Fruit fly (Drosophila melanogaster): ENCODE results near the gene COX5A.
A peak's percentile ranks its signal among the peaks of the same experiment; 100 is the strongest.

Gene COX5A

DNA sequence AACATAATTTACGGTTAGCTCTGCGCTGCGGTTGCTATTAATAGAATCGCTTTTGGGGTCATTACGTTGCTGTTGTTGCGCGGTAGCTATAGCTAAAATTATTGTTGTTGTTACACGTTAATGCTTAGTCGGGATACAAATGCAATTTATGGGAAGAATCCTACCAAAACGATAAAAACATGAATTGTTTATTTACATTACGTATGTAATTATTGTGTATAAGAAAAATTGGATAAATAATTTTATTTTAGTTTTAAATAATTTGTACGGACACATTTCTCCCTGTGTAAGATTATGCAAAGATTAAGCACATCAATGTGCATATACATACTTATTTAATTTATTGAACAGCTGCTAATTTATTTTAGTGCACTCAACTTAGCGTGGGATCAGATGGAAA is 32.8 kb downstream of the COX5A start (continued):
- TF ChIP-seq Blimp-1 (GFP tag; optimal IDR thresholded peaks at IDR 0.05), result peak; percentile 87
- TF ChIP-seq tx (GFP tag; optimal IDR thresholded peaks at IDR 0.05), result no peak
- TF ChIP-seq Mes4 (GFP tag; optimal IDR thresholded peaks at IDR 0.05), result no peak
- TF ChIP-seq stc (GFP tag; IDR thresholded peaks at IDR 0.05), result peak; percentile 46; the same call in 1 of the 2 replicates
- TF ChIP-seq ftz-f1 (GFP tag; optimal IDR thresholded peaks at IDR 0.05), result no peak
- TF ChIP-seq stwl (tag; optimal IDR thresholded peaks at IDR 0.05), result no peak
- TF ChIP-seq D (optimal IDR thresholded peaks at IDR 0.05), result no peak
- TF ChIP-seq D (GFP tag; optimal IDR thresholded peaks at IDR 0.05), result peak; percentile 58
- no peak for TF ChIP-seq CG18011 (GFP tag; optimal IDR thresholded peaks at IDR 0.05)
- TF ChIP-seq fd102C (GFP tag; optimal IDR thresholded peaks at IDR 0.05), result no peak
- no peak for TF ChIP-seq Vsx1 (GFP tag; optimal IDR thresholded peaks at IDR 0.05)
- no peak for TF ChIP-seq Chrac-16 (GFP tag; optimal IDR thresholded peaks at IDR 0.05)
- TF ChIP-seq D19A (tag; optimal IDR thresholded peaks at IDR 0.05), result peak; percentile 75
- TF ChIP-seq CG9609 (GFP tag; optimal IDR thresholded peaks at IDR 0.05), result no peak
- TF ChIP-seq CG18599 (GFP tag; optimal IDR thresholded peaks at IDR 0.05), result no peak
- TF ChIP-seq CG2875 (GFP tag; optimal IDR thresholded peaks at IDR 0.05), result peak; percentile 60
- TF ChIP-seq rib (GFP tag; IDR thresholded peaks at IDR 0.05), result 0 out of 2 replicates have a peak, but pooled peaks have one; percentile 4
- no peak for TF ChIP-seq Gug (GFP tag; IDR thresholded peaks at IDR 0.05)
- no peak for TF ChIP-seq Dfd (GFP tag; optimal IDR thresholded peaks at IDR 0.05)
- no peak for TF ChIP-seq zen2 (GFP tag; IDR thresholded peaks at IDR 0.05; ENCODE audit: partially characterized antibody)
- TF ChIP-seq CG31388 (GFP tag; optimal IDR thresholded peaks at IDR 0.05), result peak; percentile 6
- TF ChIP-seq CG18262 (tag; optimal IDR thresholded peaks at IDR 0.05), result peak; percentile 85
- no peak for TF ChIP-seq chn (GFP tag; optimal IDR thresholded peaks at IDR 0.05)
- TF ChIP-seq Six4 (GFP tag; optimal IDR thresholded peaks at IDR 0.05), result peak; percentile 3
- TF ChIP-seq so (GFP tag; IDR thresholded peaks at IDR 0.05), result no peak
- TF ChIP-seq Fer1 (GFP tag; optimal IDR thresholded peaks at IDR 0.05), result no peak
- TF ChIP-seq cas (GFP tag; IDR thresholded peaks at IDR 0.05), result no peak
- TF ChIP-seq Nf-YB (GFP tag; optimal IDR thresholded peaks at IDR 0.05), result peak; percentile 39
- TF ChIP-seq mld (GFP tag; IDR thresholded peaks at IDR 0.05; ENCODE audit: partially characterized antibody), result no peak
- no peak for TF ChIP-seq bigmax (GFP tag; optimal IDR thresholded peaks at IDR 0.05)
- peak; percentile 78 for TF ChIP-seq unpg (GFP tag; optimal IDR thresholded peaks at IDR 0.05)
- no peak for TF ChIP-seq CG16813 (GFP tag; IDR thresholded peaks at IDR 0.05; ENCODE audit: partially characterized antibody)
- no peak for TF ChIP-seq CG9932 (GFP tag; IDR thresholded peaks at IDR 0.05)
- TF ChIP-seq H15 (GFP tag; IDR thresholded peaks at IDR 0.05), result no peak
- TF ChIP-seq wor (GFP tag; IDR thresholded peaks at IDR 0.05), result peak; percentile 45
- TF ChIP-seq CG12942 (GFP tag; optimal IDR thresholded peaks at IDR 0.05), result no peak
- no peak for TF ChIP-seq CG6765 (GFP tag; optimal IDR thresholded peaks at IDR 0.05)
- peak; percentile 22 for TF ChIP-seq Lhr (GFP tag; optimal IDR thresholded peaks at IDR 0.05)
- peak; percentile 70 for TF ChIP-seq dmrt11E (tag; optimal IDR thresholded peaks at IDR 0.05)
- peak; percentile 29 for TF ChIP-seq CG10209 (GFP tag; optimal IDR thresholded peaks at IDR 0.05)
- TF ChIP-seq Deaf1 (tag; optimal IDR thresholded peaks at IDR 0.05), result no peak
- no peak for TF ChIP-seq NFAT (GFP tag; IDR thresholded peaks at IDR 0.05)
- TF ChIP-seq NC2β (GFP tag; optimal IDR thresholded peaks at IDR 0.05), result no peak
- TF ChIP-seq CG10147 (GFP tag; optimal IDR thresholded peaks at IDR 0.05), result no peak
- peak; percentile 52 for TF ChIP-seq Spps (tag; optimal IDR thresholded peaks at IDR 0.05)
- TF ChIP-seq CG8388 (GFP tag; optimal IDR thresholded peaks at IDR 0.05), result peak; percentile 73
- TF ChIP-seq jigr1 (GFP tag; IDR thresholded peaks at IDR 0.05), result no peak
- no peak for TF ChIP-seq chif (GFP tag; optimal IDR thresholded peaks at IDR 0.05)
- no peak for TF ChIP-seq tna (GFP tag; IDR thresholded peaks at IDR 0.05; ENCODE audit: partially characterized antibody)
- TF ChIP-seq Drgx (GFP tag; IDR thresholded peaks at IDR 0.05), result no peak
- TF ChIP-seq E2f1 (GFP tag; IDR thresholded peaks at IDR 0.05), result no peak

Measured in whole organism, embryonic.